Worm (Caenorhabditis elegans): ENCODE results near the gene F07B10.4.

ce11 chrV:11223698-11224097, 39.2 kb downstream of the F07B10.4 start:
- TF ChIP-seq pha-4 (tag; optimal IDR thresholded peaks at IDR 0.05) (no peak), ceh-22 (tag; optimal IDR thresholded peaks at IDR 0.05) (no peak), unc-86 (tag; optimal IDR thresholded peaks at IDR 0.05) (no peak), rnt-1 (tag; optimal IDR thresholded peaks at IDR 0.05) (no peak), ama-1 (optimal IDR thresholded peaks at IDR 0.05) (no peak), nfya-1 (tag; optimal IDR thresholded peaks at IDR 0.05) (no peak), pha-2 (tag; optimal IDR thresholded peaks at IDR 0.05) (no peak), ceh-34 (tag; optimal IDR thresholded peaks at IDR 0.05) (no peak), sox-4 (tag; optimal IDR thresholded peaks at IDR 0.05) (no peak), ceh-31 (tag; optimal IDR thresholded peaks at IDR 0.05) (no peak)

Measured in whole organism, late embryonic.